Fruit fly (Drosophila melanogaster) Kc167 (cell line): ENCODE results near the gene CG9132.

Experiments
- psq ChIP-seq: fragments of >200 bp; optimal IDR thresholded peaks from 2 replicates; lab custom pipeline; 2017; ENCODE audit warnings: missing external identifiers
- ttk ChIP-seq: sonication (Bioruptor generic); optimal IDR thresholded peaks from 2 replicates; lab custom pipeline; 2017; ENCODE audit warnings: missing external identifiers

DNA sequence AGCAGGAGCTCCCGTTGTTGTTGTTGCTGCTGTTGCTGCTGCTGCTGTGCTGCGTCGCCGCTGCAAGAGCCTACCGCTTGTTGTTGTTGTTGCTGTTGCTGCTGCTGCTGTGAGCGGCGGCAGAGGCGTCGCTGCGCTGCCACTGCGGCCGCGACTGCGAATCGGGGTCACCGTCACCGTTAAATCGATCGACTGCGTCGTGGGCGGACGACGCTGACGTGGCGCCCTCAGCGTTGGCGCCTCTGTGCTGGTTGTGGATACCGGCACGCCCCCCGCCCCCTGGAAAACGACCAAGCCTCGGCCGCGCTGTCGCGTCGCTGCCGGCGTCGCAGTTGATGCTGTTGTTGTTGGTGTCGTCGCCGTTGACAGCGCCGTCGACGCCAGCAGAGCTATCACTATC is 49.0 kb upstream of the CG9132 start:
- no peak for TF ChIP-seq ttk (lab: Kevin White, UChicago)
- TF ChIP-seq psq (lab: Kevin White, UChicago): no peak
